Fruit fly (Drosophila melanogaster) whole organism, adult: ENCODE data around the gene CG43249.

Experiments
- CG1620 ChIP-seq: fragments of 200-800 bp; sonication (Bioruptor generic); optimal IDR thresholded peaks from 2 replicates; lab custom pipeline; 2016; ENCODE audit warnings: missing biosample characterization, missing genetic modification characterization
- CG5204 ChIP-seq: fragments of 200-800 bp; sonication (Bioruptor generic); optimal IDR thresholded peaks from 2 replicates; lab custom pipeline; 2016; ENCODE audit warnings: missing biosample characterization, missing genetic modification characterization
- Hr96 ChIP-seq: fragments of 200-800 bp; sonication (Bioruptor generic); optimal IDR thresholded peaks from 2 replicates; lab custom pipeline; 2016; ENCODE audit warnings: missing biosample characterization, missing genetic modification characterization
- kay ChIP-seq: fragments of 200-800 bp; sonication (Bioruptor generic); peaks from one replicate; lab custom pipeline; 2016; ENCODE audit warnings: missing biosample characterization, missing genetic modification characterization, borderline replicate concordance

dm6 chr3L:16275391-16276017 is 28.6 kb upstream of the CG43249 start:
- TF ChIP-seq CG1620 (GFP tag; lab: Kevin White, UChicago) (no peak), CG5204 (no peak), kay (GFP tag; lab: Kevin White, UChicago) (no peak), Hr96 (GFP tag; lab: Kevin White, UChicago) (no peak)
